Fruit fly (Drosophila melanogaster) whole organism, embryonic: ENCODE results near the gene Tbcd.

ENCODE experiments used
- CG10209 ChIP-seq: fragments of 200-800 bp; sonication (Bioruptor generic); optimal IDR thresholded peaks from 3 replicates; lab custom pipeline; 2017; ENCODE audit warnings: missing biosample characterization, mild to moderate bottlenecking, missing genetic modification characterization, missing genetic modification reagents
- CG10462 ChIP-seq: fragments of 200-800 bp; sonication (Bioruptor generic); optimal IDR thresholded peaks from 2 replicates; lab custom pipeline; 2016; ENCODE audit warnings: missing biosample characterization, missing genetic modification characterization
- CG11696 ChIP-seq: fragments of 200-800 bp; sonication (Bioruptor generic); IDR thresholded peaks from 2 replicates; pipeline ENCODE4 v1.3.6; 2022; ENCODE audit warnings: missing biosample characterization, missing genetic modification characterization
- CG12236 ChIP-seq: fragments of 200-800 bp; sonication (Bioruptor generic); optimal IDR thresholded peaks from 2 replicates; lab custom pipeline; 2016; ENCODE audit warnings: missing biosample characterization, missing genetic modification characterization
- CG1529 ChIP-seq: fragments of 200-800 bp; sonication (Bioruptor generic); optimal IDR thresholded peaks from 3 replicates; lab custom pipeline; 2018; ENCODE audit warnings: missing biosample characterization, missing genetic modification characterization
- CG1602 ChIP-seq: fragments of 200-800 bp; sonication (Bioruptor generic); optimal IDR thresholded peaks from 3 replicates; lab custom pipeline; 2016; ENCODE audit warnings: missing biosample characterization, missing genetic modification characterization
- CG1603 ChIP-seq: fragments of 200-800 bp; sonication (Bioruptor generic); optimal IDR thresholded peaks from 2 replicates; lab custom pipeline; 2019; ENCODE audit warnings: missing biosample characterization, mild to moderate bottlenecking, missing genetic modification characterization, moderate library complexity
- CG16815 ChIP-seq: fragments of 200-800 bp; sonication (Bioruptor generic); optimal IDR thresholded peaks from 3 replicates; lab custom pipeline; 2017; ENCODE audit warnings: missing biosample characterization, mild to moderate bottlenecking, missing genetic modification characterization
- CG17829 ChIP-seq: fragments of 200-800 bp; optimal IDR thresholded peaks from 2 replicates; lab custom pipeline; 2019; ENCODE audit warnings: missing biosample characterization, mild to moderate bottlenecking, missing genetic modification characterization, moderate library complexity
- CG3726 ChIP-seq: fragments of 200-800 bp; sonication (Bioruptor generic); IDR thresholded peaks from 3 replicates; pipeline ENCODE4, ENCODE4 v1.3.6; 2022; ENCODE audit warnings: missing biosample characterization, missing genetic modification characterization
- CG4404 ChIP-seq: fragments of 200-800 bp; sonication (Bioruptor generic); IDR thresholded peaks from 2 replicates; pipeline ENCODE4 v1.3.6; 2022; ENCODE audit warnings: missing biosample characterization, missing genetic modification characterization
- CG4707 ChIP-seq: fragments of 200-800 bp; sonication (Bioruptor generic); optimal IDR thresholded peaks from 2 replicates; lab custom pipeline; 2018; ENCODE audit warnings: missing biosample characterization, mild to moderate bottlenecking, missing genetic modification characterization, moderate library complexity
- CG5953 ChIP-seq: fragments of 200-800 bp; sonication (Bioruptor generic); IDR thresholded peaks from 2 replicates; pipeline ENCODE4 v1.3.6; 2022; ENCODE audit warnings: missing biosample characterization, missing genetic modification characterization
- CG7372 ChIP-seq: fragments of 200-800 bp; sonication (Bioruptor generic); IDR thresholded peaks from 2 replicates; pipeline ENCODE4 v1.3.6; 2022; ENCODE audit warnings: missing biosample characterization, missing genetic modification characterization
- CG7963 ChIP-seq: fragments of 200-800 bp; sonication (Bioruptor generic); IDR thresholded peaks from 3 replicates; pipeline ENCODE4 v1.3.6; 2022; ENCODE audit warnings: missing biosample characterization, missing genetic modification characterization; ENCODE audit not compliant: partially characterized antibody
- CG9876 ChIP-seq: fragments of 200-800 bp; sonication (Bioruptor generic); optimal IDR thresholded peaks from 2 replicates; lab custom pipeline; 2016; ENCODE audit warnings: missing biosample characterization, missing genetic modification characterization
- CG9932 ChIP-seq: fragments of 200-800 bp; sonication (Bioruptor generic); IDR thresholded peaks from 2 replicates; pipeline ENCODE4 v1.3.6; 2022; ENCODE audit warnings: missing biosample characterization, missing genetic modification characterization
- Camta ChIP-seq: fragments of 200-800 bp; sonication (Bioruptor generic); optimal IDR thresholded peaks from 2 replicates; lab custom pipeline; 2016; ENCODE audit warnings: missing biosample characterization, missing genetic modification characterization
- Doc2 ChIP-seq: fragments of 200-800 bp; sonication (Bioruptor generic); IDR thresholded peaks from 2 replicates; pipeline ENCODE4 v1.3.6; 2022; ENCODE audit warnings: missing biosample characterization, missing genetic modification characterization
- Fer1 ChIP-seq: fragments of 200-800 bp; sonication (Bioruptor generic); optimal IDR thresholded peaks from 2 replicates; lab custom pipeline; 2017; ENCODE audit warnings: missing biosample characterization, mild to moderate bottlenecking, missing genetic modification characterization
- Hr3 ChIP-seq: fragments of 200-800 bp; sonication (Bioruptor generic); optimal IDR thresholded peaks from 3 replicates; lab custom pipeline; 2016; ENCODE audit warnings: missing biosample characterization, missing genetic modification characterization
- Hr51 ChIP-seq, 2 experiments: fragments of 200-800 bp; sonication (Bioruptor generic); optimal IDR thresholded peaks; 2 replicates in 1 of 2; 3 replicates in 1 of 2; lab custom pipeline; 2016 to 2018; ENCODE audit warnings: missing biosample characterization in 2 of 2, missing genetic modification characterization in 2 of 2, mild to moderate bottlenecking in 1 of 2, moderate library complexity in 1 of 2
- Max ChIP-seq: fragments of 200-800 bp; sonication (Bioruptor generic); optimal IDR thresholded peaks from 2 replicates; lab custom pipeline; 2016; ENCODE audit warnings: missing biosample characterization, mild to moderate bottlenecking, missing genetic modification characterization
- NC2α ChIP-seq: fragments of 200-800 bp; sonication (Bioruptor generic); optimal IDR thresholded peaks from 2 replicates; lab custom pipeline; 2016; ENCODE audit warnings: missing biosample characterization, missing genetic modification characterization
- Nf-YC ChIP-seq: fragments of 200-800 bp; optimal IDR thresholded peaks from 3 replicates; lab custom pipeline; 2019; ENCODE audit warnings: missing biosample characterization, mild to moderate bottlenecking, missing genetic modification characterization, moderate library complexity
- NfI ChIP-seq: fragments of 200-800 bp; sonication (Bioruptor generic); optimal IDR thresholded peaks from 3 replicates; lab custom pipeline; 2018; ENCODE audit warnings: missing biosample characterization, mild to moderate bottlenecking, missing genetic modification characterization, moderate library complexity
- Oli ChIP-seq: fragments of 200-800 bp; sonication (Bioruptor generic); optimal IDR thresholded peaks from 2 replicates; lab custom pipeline; 2018; ENCODE audit warnings: missing biosample characterization, mild to moderate bottlenecking, missing genetic modification characterization, moderate library complexity
- Rfx ChIP-seq: fragments of 200-800 bp; sonication (Bioruptor generic); IDR thresholded peaks from 2 replicates; pipeline ENCODE4 v1.3.6; 2022; ENCODE audit warnings: missing biosample characterization, missing genetic modification characterization
- Trl ChIP-seq, 3 experiments: fragments of >200 bp in 2 of 3; fragments of 200-800 bp in 1 of 3; sonication (Bioruptor generic) in 1 of 3; optimal IDR thresholded peaks; 2 replicates in 1 of 3; 3 replicates in 2 of 3; lab custom pipeline; 2016 to 2017; ENCODE audit warnings: missing biosample characterization in 1 of 3, missing genetic modification characterization in 1 of 3
- amos ChIP-seq: fragments of 200-800 bp; sonication (Bioruptor generic); IDR thresholded peaks from 2 replicates; pipeline ENCODE4 v1.3.6; 2022; ENCODE audit warnings: missing biosample characterization, missing genetic modification characterization; ENCODE audit not compliant: partially characterized antibody
- cato ChIP-seq: fragments of 200-800 bp; sonication (Bioruptor generic); optimal IDR thresholded peaks from 2 replicates; lab custom pipeline; 2016; ENCODE audit warnings: missing biosample characterization, missing genetic modification characterization, borderline replicate concordance
- crp ChIP-seq, 2 experiments: fragments of 200-800 bp; sonication (Bioruptor generic); optimal IDR thresholded peaks; 2 replicates in 1 of 2; 3 replicates in 1 of 2; lab custom pipeline; 2017; ENCODE audit warnings: missing biosample characterization in 2 of 2, missing genetic modification characterization in 2 of 2, mild to moderate bottlenecking in 1 of 2, moderate library complexity in 1 of 2
- dimm ChIP-seq: fragments of 200-800 bp; sonication (Bioruptor generic); IDR thresholded peaks from 2 replicates; pipeline ENCODE4 v1.3.6; 2022; ENCODE audit warnings: missing biosample characterization, missing genetic modification characterization
- dpn ChIP-seq, 2 experiments: fragments of 200-800 bp; sonication (Bioruptor generic); optimal IDR thresholded peaks; 3 replicates each; lab custom pipeline; 2016; ENCODE audit warnings: missing biosample characterization in 2 of 2, missing genetic modification characterization in 2 of 2
- gce ChIP-seq: fragments of 200-800 bp; sonication (Bioruptor generic); IDR thresholded peaks from 3 replicates; pipeline ENCODE4 v1.3.6; 2022; ENCODE audit warnings: missing biosample characterization, missing genetic modification characterization
- gsb ChIP-seq: fragments of 200-800 bp; sonication (Bioruptor generic); IDR thresholded peaks from 2 replicates; pipeline ENCODE4 v1.3.6; 2022; ENCODE audit warnings: missing biosample characterization, missing genetic modification characterization
- lab ChIP-seq: fragments of 200-800 bp; sonication (Bioruptor generic); optimal IDR thresholded peaks from 3 replicates; lab custom pipeline; 2017; ENCODE audit warnings: missing biosample characterization, missing genetic modification characterization, mild to moderate bottlenecking, moderate library complexity, missing genetic modification reagents
- lbe ChIP-seq: fragments of 200-800 bp; sonication (Bioruptor generic); optimal IDR thresholded peaks from 2 replicates; lab custom pipeline; 2016; ENCODE audit warnings: missing biosample characterization, mild to moderate bottlenecking, missing genetic modification characterization
- lmd ChIP-seq: fragments of 200-800 bp; sonication (Bioruptor generic); IDR thresholded peaks from 2 replicates; pipeline ENCODE4 v1.3.6; 2022; ENCODE audit warnings: missing biosample characterization, missing genetic modification characterization
- nerfin-2 ChIP-seq: fragments of 200-800 bp; sonication (Bioruptor generic); IDR thresholded peaks from 2 replicates; pipeline ENCODE4 v1.3.6; 2022; ENCODE audit warnings: missing biosample characterization, missing genetic modification characterization; ENCODE audit not compliant: partially characterized antibody
- nmo ChIP-seq: fragments of 200-800 bp; sonication (Bioruptor generic); optimal IDR thresholded peaks from 2 replicates; lab custom pipeline; 2018; ENCODE audit warnings: missing biosample characterization, mild to moderate bottlenecking, missing genetic modification characterization, moderate library complexity
- otp ChIP-seq: fragments of 200-800 bp; sonication (Bioruptor generic); IDR thresholded peaks from 3 replicates; pipeline ENCODE4, ENCODE4 v1.3.6; 2022; ENCODE audit warnings: missing biosample characterization, missing genetic modification characterization
- salm ChIP-seq: fragments of 200-800 bp; sonication (Bioruptor generic); optimal IDR thresholded peaks from 2 replicates; lab custom pipeline; 2018; ENCODE audit warnings: missing biosample characterization, mild to moderate bottlenecking, missing genetic modification characterization
- sens ChIP-seq: fragments of 200-800 bp; sonication (Bioruptor generic); peaks from one replicate; lab custom pipeline; 2016; ENCODE audit warnings: missing biosample characterization, missing genetic modification characterization
- sisA ChIP-seq: fragments of 200-800 bp; sonication (Bioruptor generic); IDR thresholded peaks from 2 replicates; pipeline ENCODE4 v1.3.6; 2022; ENCODE audit warnings: missing biosample characterization, missing genetic modification characterization
- ssp ChIP-seq: fragments of 200-800 bp; sonication (Bioruptor generic); IDR thresholded peaks from 2 replicates; pipeline ENCODE4 v1.3.6; 2022; ENCODE audit warnings: missing biosample characterization, missing genetic modification characterization
- stwl ChIP-seq: fragments of 200-800 bp; sonication (Bioruptor generic); optimal IDR thresholded peaks from 3 replicates; lab custom pipeline; 2018; ENCODE audit warnings: missing biosample characterization, mild to moderate bottlenecking, missing genetic modification characterization, moderate library complexity
- trem ChIP-seq: fragments of 200-800 bp; optimal IDR thresholded peaks from 3 replicates; lab custom pipeline; 2019; ENCODE audit warnings: missing biosample characterization, mild to moderate bottlenecking, missing genetic modification characterization, moderate library complexity
- trh ChIP-seq: fragments of 200-800 bp; sonication (Bioruptor generic); optimal IDR thresholded peaks from 2 replicates; lab custom pipeline; 2016; ENCODE audit warnings: missing biosample characterization, missing genetic modification characterization
- wor ChIP-seq: fragments of 200-800 bp; sonication (Bioruptor generic); IDR thresholded peaks from 2 replicates; pipeline ENCODE4 v1.3.6; 2022; ENCODE audit warnings: missing biosample characterization, missing genetic modification characterization

The Tbcd gene

DNA sequence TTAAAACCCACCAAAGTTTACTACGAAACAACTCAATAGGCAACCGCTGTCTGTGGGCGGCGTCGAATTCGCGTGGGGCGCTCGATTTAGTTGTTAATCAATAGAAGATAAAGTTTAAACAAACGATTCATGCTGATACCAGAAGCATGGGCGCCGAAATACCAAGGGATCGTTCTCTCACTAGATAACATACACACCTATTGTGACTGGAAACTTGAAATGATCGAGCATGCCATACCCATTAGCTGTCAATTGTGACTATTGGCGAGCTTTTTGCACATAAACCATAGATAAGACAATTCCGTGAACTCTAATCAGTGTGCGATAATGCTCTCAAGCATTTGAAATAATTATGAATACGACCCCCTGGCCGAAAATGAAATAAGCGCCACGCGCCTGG lies 32.0 kb downstream of the Tbcd start (continued):
- TF ChIP-seq Nf-YC (tag; lab: Kevin White, UChicago), result peak; percentile 2
- TF ChIP-seq CG12236 (GFP tag; lab: Kevin White, UChicago), result peak; percentile 8
- TF ChIP-seq CG4404, result peak; percentile 65
- peak; percentile 7 for TF ChIP-seq Max (GFP tag; lab: Kevin White, UChicago)
- TF ChIP-seq CG10209 (GFP tag; lab: Kevin White, UChicago), result peak; percentile 77
- TF ChIP-seq trem, result no peak
- no peak for TF ChIP-seq gce (GFP tag; lab: Robert Waterston, UW)
- TF ChIP-seq Fer1 (GFP tag; lab: Kevin White, UChicago), result peak; percentile 66
- TF ChIP-seq CG7963 (GFP tag; lab: Robert Waterston, UW), result no peak
- peak; percentile 27 for TF ChIP-seq CG9876 (GFP tag; lab: Kevin White, UChicago)
- TF ChIP-seq CG1529 (GFP tag; lab: Kevin White, UChicago), result peak; percentile 13
- TF ChIP-seq trh, result peak; percentile 54
- TF ChIP-seq Camta (GFP tag; lab: Kevin White, UChicago), result peak; percentile 45
- peak; percentile 87 for TF ChIP-seq sens
- no peak; the same call in 1 of the 2 replicates for TF ChIP-seq CG11696 (GFP tag; lab: Robert Waterston, UW)
- peak; percentile 86 for TF ChIP-seq Rfx
- no peak for TF ChIP-seq amos (GFP tag; lab: Robert Waterston, UW)
- no peak for TF ChIP-seq nerfin-2 (GFP tag; lab: Robert Waterston, UW)
- TF ChIP-seq crp (GFP tag; optimal IDR thresholded peaks at IDR 0.05; lab: Kevin White, UChicago), result no peak
- TF ChIP-seq dpn (GFP tag; optimal IDR thresholded peaks at IDR 0.05; lab: Kevin White, UChicago), result peak; percentile 78 to 85
- TF ChIP-seq CG10462 (GFP tag; lab: Kevin White, UChicago), result peak; percentile 2
- TF ChIP-seq lab (GFP tag; lab: Kevin White, UChicago), result peak; percentile 89
- TF ChIP-seq CG4707 (GFP tag; lab: Kevin White, UChicago), result peak; percentile 7
- TF ChIP-seq otp, result 0 out of 3 replicates have a peak, but pooled peaks have one; percentile 53
- peak; percentile 67 for TF ChIP-seq NC2α (GFP tag; lab: Kevin White, UChicago)
- peak; percentile 76 for TF ChIP-seq CG1603
- TF ChIP-seq nmo (GFP tag; lab: Kevin White, UChicago), result peak; percentile 83
- peak; percentile 9 to 88 for TF ChIP-seq Hr51 (GFP tag; optimal IDR thresholded peaks at IDR 0.05; lab: Kevin White, UChicago)
- no peak for TF ChIP-seq Trl (optimal IDR thresholded peaks at IDR 0.05; lab: Kevin White, UChicago)
- TF ChIP-seq Trl (GFP tag; optimal IDR thresholded peaks at IDR 0.05; lab: Kevin White, UChicago), result peak; percentile 71
- 0 out of 2 replicates have a peak, but pooled peaks have one; percentile 23 for TF ChIP-seq Doc2 (GFP tag; lab: Robert Waterston, UW)
- peak; percentile 85 for TF ChIP-seq CG9932
- TF ChIP-seq CG5953 (GFP tag; lab: Robert Waterston, UW), result peak; percentile 68; the same call in 1 of the 2 replicates
- peak; percentile 49 for TF ChIP-seq ssp (GFP tag; lab: Robert Waterston, UW)
- TF ChIP-seq gsb (GFP tag; lab: Robert Waterston, UW), result peak; percentile 54; the same call in 1 of the 2 replicates
- peak; percentile 62 for TF ChIP-seq wor (GFP tag; lab: Robert Waterston, UW)
- peak; percentile 84 for TF ChIP-seq Oli (tag; lab: Kevin White, UChicago)
- TF ChIP-seq CG3726 (GFP tag; lab: Robert Waterston, UW), result no peak
- TF ChIP-seq stwl (tag; lab: Kevin White, UChicago), result no peak
- TF ChIP-seq lbe (GFP tag; lab: Kevin White, UChicago), result no peak
- peak; percentile 58 for TF ChIP-seq Hr3
- peak; percentile 81 for TF ChIP-seq sisA
- peak; percentile 74 for TF ChIP-seq NfI (GFP tag; lab: Kevin White, UChicago)
- peak; percentile 40 for TF ChIP-seq CG1602 (GFP tag; lab: Kevin White, UChicago)
- 0 out of 2 replicates have a peak, but pooled peaks have one; percentile 3 for TF ChIP-seq dimm
- peak; percentile 53 for TF ChIP-seq CG17829 (tag; lab: Kevin White, UChicago)
- TF ChIP-seq cato (GFP tag; lab: Kevin White, UChicago), result no peak
- peak; percentile 72 for TF ChIP-seq salm (tag; lab: Kevin White, UChicago)
- peak; percentile 34 for TF ChIP-seq CG16815
- TF ChIP-seq CG7372 (GFP tag; lab: Robert Waterston, UW), result peak; percentile 52; the same call in 1 of the 2 replicates
- TF ChIP-seq lmd (GFP tag; lab: Robert Waterston, UW), result peak; percentile 86
